Worm (Caenorhabditis elegans) whole organism, L2 larva: ENCODE measurements around the gene feh-1.
A peak's percentile ranks its signal among the peaks of the same experiment; 100 is the strongest.

Experiments
- C34F6.9 ChIP-seq: fragments of 150-350 bp; optimal IDR thresholded peaks from 2 replicates; lab custom pipeline; 2014; ENCODE audit warnings: missing biosample characterization, missing genetic modification characterization
- F13H6.1 ChIP-seq: sonication (generic microtip); optimal IDR thresholded peaks from 2 replicates; lab custom pipeline; 2016; ENCODE audit warnings: missing genetic modification characterization, missing compliant biosample characterization
- R02D3.7 ChIP-seq: fragments of 150-350 bp; optimal IDR thresholded peaks from 2 replicates; lab custom pipeline; 2014; ENCODE audit warnings: missing biosample characterization, missing genetic modification characterization
- Y55F3AM.14 ChIP-seq: fragments of 200-800 bp; sonication (Bioruptor generic); optimal IDR thresholded peaks from 2 replicates; lab custom pipeline; 2018; ENCODE audit warnings: mild to moderate bottlenecking, missing genetic modification characterization, missing compliant biosample characterization
- ZK546.5 ChIP-seq: sonication (generic microtip); optimal IDR thresholded peaks from 2 replicates; lab custom pipeline; 2017; ENCODE audit warnings: missing biosample characterization, missing genetic modification characterization
- alr-1 ChIP-seq: fragments of 150-350 bp; optimal IDR thresholded peaks from 2 replicates; lab custom pipeline; 2014; ENCODE audit warnings: missing biosample characterization, missing genetic modification characterization
- aly-2 ChIP-seq: fragments of 150-350 bp; optimal IDR thresholded peaks from 2 replicates; lab custom pipeline; 2014; ENCODE audit warnings: missing biosample characterization, missing genetic modification characterization
- ama-1 ChIP-seq: fragments of 150-350 bp; optimal IDR thresholded peaks from 2 replicates; lab custom pipeline; 2018; ENCODE audit warnings: inconsistent platforms
- blmp-1 ChIP-seq: sonication (generic microtip); optimal IDR thresholded peaks from 2 replicates; lab custom pipeline; 2017; ENCODE audit warnings: missing genetic modification characterization, mild to moderate bottlenecking, missing compliant biosample characterization, antibody characterized with exemption, moderate library complexity; ENCODE audit not compliant: insufficient read depth
- ceh-16 ChIP-seq: fragments of 150-350 bp; optimal IDR thresholded peaks from 2 replicates; lab custom pipeline; 2014; ENCODE audit warnings: missing biosample characterization, missing genetic modification characterization
- ceh-82 ChIP-seq: fragments of 150-350 bp; optimal IDR thresholded peaks from 2 replicates; lab custom pipeline; 2014; ENCODE audit warnings: missing biosample characterization, missing genetic modification characterization
- crh-2 ChIP-seq: sonication (generic microtip); optimal IDR thresholded peaks from 2 replicates; lab custom pipeline; 2017; ENCODE audit warnings: missing biosample characterization, missing genetic modification characterization
- dmd-4 ChIP-seq: sonication (generic microtip); optimal IDR thresholded peaks from 2 replicates; lab custom pipeline; 2017; ENCODE audit warnings: missing biosample characterization, missing genetic modification characterization
- egl-27 ChIP-seq: sonication (generic microtip); optimal IDR thresholded peaks from 3 replicates; lab custom pipeline; 2017; ENCODE audit warnings: missing biosample characterization, missing genetic modification reagents, missing genetic modification characterization
- elt-1 ChIP-seq: fragments of 150-350 bp; optimal IDR thresholded peaks from 2 replicates; lab custom pipeline; 2014; ENCODE audit warnings: missing biosample characterization, missing genetic modification characterization
- elt-3 ChIP-seq: sonication (generic microtip); optimal IDR thresholded peaks from 2 replicates; lab custom pipeline; 2017; ENCODE audit warnings: missing biosample characterization, missing genetic modification characterization
- fos-1 ChIP-seq: fragments of 150-350 bp; optimal IDR thresholded peaks from 2 replicates; lab custom pipeline; 2014; ENCODE audit warnings: missing biosample characterization, missing genetic modification characterization
- gmeb-1 ChIP-seq: fragments of 150-350 bp; optimal IDR thresholded peaks from 2 replicates; lab custom pipeline; 2014; ENCODE audit warnings: missing biosample characterization, missing genetic modification characterization
- lin-11 ChIP-seq: fragments of 150-350 bp; sonication (generic microtip); optimal IDR thresholded peaks from 2 replicates; lab custom pipeline; 2014; ENCODE audit warnings: missing biosample characterization, missing genetic modification characterization, inconsistent platforms, mixed read lengths
- lin-13 ChIP-seq: fragments of 150-350 bp; optimal IDR thresholded peaks from 2 replicates; lab custom pipeline; 2014; ENCODE audit warnings: missing biosample characterization, missing genetic modification reagents, missing genetic modification characterization
- lin-39 ChIP-seq: fragments of 150-350 bp; optimal IDR thresholded peaks from 2 replicates; lab custom pipeline; 2014; ENCODE audit warnings: missing biosample characterization, missing genetic modification reagents, missing genetic modification characterization
- lsy-2 ChIP-seq, 2 experiments: fragments of 150-350 bp in 1 of 2; sonication (generic microtip) in 1 of 2; optimal IDR thresholded peaks; 2 replicates each; lab custom pipeline; 2014 to 2017; ENCODE audit warnings: missing biosample characterization in 2 of 2, missing genetic modification characterization in 2 of 2
- mab-5 ChIP-seq: fragments of 150-350 bp; optimal IDR thresholded peaks from 2 replicates; lab custom pipeline; 2014; ENCODE audit warnings: missing biosample characterization, missing genetic modification characterization
- mbf-1 ChIP-seq: sonication (generic microtip); optimal IDR thresholded peaks from 2 replicates; lab custom pipeline; 2017; ENCODE audit warnings: missing biosample characterization, missing genetic modification characterization
- mdl-1 ChIP-seq, 2 experiments: fragments of 150-350 bp in 1 of 2; sonication (generic microtip) in 1 of 2; optimal IDR thresholded peaks; 2 replicates each; lab custom pipeline; 2017; ENCODE audit warnings: missing biosample characterization in 2 of 2, missing genetic modification characterization in 2 of 2
- nhr-10 ChIP-seq: sonication (generic microtip); optimal IDR thresholded peaks from 2 replicates; lab custom pipeline; 2017; ENCODE audit warnings: missing biosample characterization, missing genetic modification characterization
- nhr-11 ChIP-seq: fragments of 150-350 bp; optimal IDR thresholded peaks from 2 replicates; lab custom pipeline; 2014; ENCODE audit warnings: missing biosample characterization, missing genetic modification characterization
- nhr-12 ChIP-seq: fragments of 150-350 bp; optimal IDR thresholded peaks from 2 replicates; lab custom pipeline; 2014; ENCODE audit warnings: missing biosample characterization, missing genetic modification characterization
- nhr-129 ChIP-seq: fragments of 150-350 bp; optimal IDR thresholded peaks from 2 replicates; lab custom pipeline; 2014; ENCODE audit warnings: missing biosample characterization, missing genetic modification characterization
- nhr-21 ChIP-seq: fragments of 150-350 bp; optimal IDR thresholded peaks from 2 replicates; lab custom pipeline; 2014; ENCODE audit warnings: missing biosample characterization, missing genetic modification characterization
- nhr-23 ChIP-seq: fragments of 150-350 bp; optimal IDR thresholded peaks from 2 replicates; lab custom pipeline; 2014; ENCODE audit warnings: missing biosample characterization, missing genetic modification reagents, missing genetic modification characterization
- nhr-237 ChIP-seq: fragments of 150-350 bp; optimal IDR thresholded peaks from 2 replicates; lab custom pipeline; 2014; ENCODE audit warnings: missing biosample characterization, missing genetic modification characterization
- nhr-25 ChIP-seq: fragments of 150-350 bp; sonication (generic microtip); optimal IDR thresholded peaks from 3 replicates; lab custom pipeline; 2014; ENCODE audit warnings: missing biosample characterization, missing genetic modification characterization
- nhr-6 ChIP-seq: fragments of 150-350 bp; optimal IDR thresholded peaks from 2 replicates; lab custom pipeline; 2014; ENCODE audit warnings: missing biosample characterization, missing genetic modification characterization
- nhr-77 ChIP-seq: fragments of 150-350 bp; optimal IDR thresholded peaks from 2 replicates; lab custom pipeline; 2014; ENCODE audit warnings: missing biosample characterization, missing genetic modification characterization
- peb-1 ChIP-seq: fragments of 150-350 bp; optimal IDR thresholded peaks from 2 replicates; lab custom pipeline; 2014; ENCODE audit warnings: missing biosample characterization, missing genetic modification characterization
- sem-4 ChIP-seq: fragments of 150-350 bp; optimal IDR thresholded peaks from 2 replicates; lab custom pipeline; 2014; ENCODE audit warnings: missing biosample characterization, missing genetic modification reagents, missing genetic modification characterization
- skn-1 ChIP-seq: sonication (generic microtip); optimal IDR thresholded peaks from 2 replicates; lab custom pipeline; 2017; ENCODE audit warnings: missing biosample characterization, missing genetic modification characterization
- sma-3 ChIP-seq: sonication (generic microtip); optimal IDR thresholded peaks from 2 replicates; lab custom pipeline; 2016; ENCODE audit warnings: missing genetic modification reagents, missing genetic modification characterization, missing compliant biosample characterization
- sma-9 ChIP-seq, 2 experiments: fragments of 150-350 bp in 1 of 2; sonication (generic microtip) in 1 of 2; optimal IDR thresholded peaks; 2 replicates each; lab custom pipeline; 2014 to 2016; ENCODE audit warnings: missing genetic modification characterization in 2 of 2, mild to moderate bottlenecking in 1 of 2, missing biosample characterization in 1 of 2, missing compliant biosample characterization in 1 of 2, missing genetic modification reagents in 1 of 2, moderate library complexity in 1 of 2
- snpc-4 ChIP-seq: fragments of 150-350 bp; optimal IDR thresholded peaks from 2 replicates; lab custom pipeline; 2014; ENCODE audit warnings: missing biosample characterization, missing genetic modification characterization
- unc-39 ChIP-seq: fragments of 150-350 bp; optimal IDR thresholded peaks from 2 replicates; lab custom pipeline; 2014; ENCODE audit warnings: missing biosample characterization, missing genetic modification characterization
- unc-55 ChIP-seq: fragments of 150-350 bp; sonication (generic microtip); optimal IDR thresholded peaks from 3 replicates; lab custom pipeline; 2014; ENCODE audit warnings: missing biosample characterization, missing genetic modification reagents, missing genetic modification characterization
- unc-62 ChIP-seq: fragments of 150-350 bp; optimal IDR thresholded peaks from 2 replicates; lab custom pipeline; 2014; ENCODE audit warnings: missing biosample characterization, missing genetic modification reagents, missing genetic modification characterization
- zag-1 ChIP-seq: fragments of 150-350 bp; optimal IDR thresholded peaks from 2 replicates; lab custom pipeline; 2014; ENCODE audit warnings: missing biosample characterization, missing genetic modification characterization
- ztf-1 ChIP-seq: fragments of 200-800 bp; sonication (Bioruptor generic); conservative IDR thresholded peaks from 2 replicates; pipeline ENCODE4 v1.3.6; 2022; ENCODE audit warnings: missing genetic modification characterization, missing compliant biosample characterization
- ztf-11 ChIP-seq: sonication (generic microtip); optimal IDR thresholded peaks from 2 replicates; lab custom pipeline; 2017; ENCODE audit warnings: missing biosample characterization, missing genetic modification characterization
- ztf-4 ChIP-seq: fragments of 150-350 bp; optimal IDR thresholded peaks from 2 replicates; lab custom pipeline; 2014; ENCODE audit warnings: missing biosample characterization, missing genetic modification characterization

Gene feh-1

ce11 chrIII:2528621-2529113 lies 21.1 kb upstream of the feh-1 start, which contains the start of the genes Y54F10AM.15, rbc-2 and ndua-8:
TSS of gene Y54F10AM.15 (minus strand) at chrIII:2528679.
TSS of gene rbc-2 (minus strand) at chrIII:2528689.
TSS of gene ndua-8 (plus strand) at chrIII:2529063.
- TF ChIP-seq egl-27 (tag; lab: Kevin White, UChicago) (peak; percentile 85), ceh-82 (peak; percentile 79), nhr-129 (tag; lab: Kevin White, UChicago) (peak; percentile 84), unc-62 (GFP tag; lab: Kevin White, UChicago) (no peak), C34F6.9 (tag; lab: Kevin White, UChicago) (peak; percentile 97), snpc-4 (peak; percentile 76), ama-1 (lab: Kevin White, UChicago) (no peak), nhr-12 (no peak), alr-1 (tag; lab: Kevin White, UChicago) (no peak), nhr-237 (tag; lab: Kevin White, UChicago) (no peak), mab-5 (tag; lab: Kevin White, UChicago) (peak; percentile 92), peb-1 (tag; lab: Kevin White, UChicago) (no peak), dmd-4 (tag; lab: Kevin White, UChicago) (peak; percentile 17), lin-13 (GFP tag; lab: Kevin White, UChicago) (peak; percentile 96), aly-2 (tag; lab: Kevin White, UChicago) (no peak), Y55F3AM.14 (GFP tag; lab: Kevin White, UChicago) (peak; percentile 10), skn-1 (tag; lab: Kevin White, UChicago) (peak; percentile 27), elt-3 (tag; lab: Kevin White, UChicago) (no peak), nhr-77 (tag; lab: Kevin White, UChicago) (peak; percentile 54), fos-1 (peak; percentile 72), unc-55 (GFP tag; lab: Kevin White, UChicago) (peak; percentile 99), mbf-1 (tag; lab: Kevin White, UChicago) (no peak), lin-39 (tag; lab: Kevin White, UChicago) (no peak), gmeb-1 (tag; lab: Kevin White, UChicago) (peak; percentile 91), F13H6.1 (peak; percentile 87), elt-1 (tag; lab: Kevin White, UChicago) (no peak), sem-4 (tag; lab: Kevin White, UChicago) (peak; percentile 77), nhr-23 (tag; lab: Kevin White, UChicago) (no peak), R02D3.7 (tag; lab: Kevin White, UChicago) (peak; percentile 99), nhr-21 (peak; percentile 89), nhr-6 (peak; percentile 84), sma-3 (peak; percentile 92), blmp-1 (peak; percentile 54), lin-11 (tag; lab: Kevin White, UChicago) (peak; percentile 79), ztf-4 (tag; lab: Kevin White, UChicago) (peak; percentile 88), sma-9 (GFP tag; optimal IDR thresholded peaks at IDR 0.05; lab: Kevin White, UChicago) (no peak), sma-9 (tag; optimal IDR thresholded peaks at IDR 0.05; lab: Kevin White, UChicago) (no peak), nhr-10 (tag; lab: Kevin White, UChicago) (no peak), crh-2 (tag; lab: Kevin White, UChicago) (peak; percentile 99), ceh-16 (tag; lab: Kevin White, UChicago) (peak; percentile 19), mdl-1 (tag; optimal IDR thresholded peaks at IDR 0.05; lab: Kevin White, UChicago) (peak in 1 of 2 experiments; percentile 62), ztf-1 (GFP tag; lab: Robert Waterston, UW) (no peak), ZK546.5 (peak; percentile 67), ztf-11 (no peak), unc-39 (tag; lab: Kevin White, UChicago) (no peak), lsy-2 (tag; optimal IDR thresholded peaks at IDR 0.05; lab: Kevin White, UChicago) (peak; percentile 90 to 97), nhr-25 (tag; lab: Kevin White, UChicago) (peak; percentile 92), nhr-11 (no peak), zag-1 (tag; lab: Kevin White, UChicago) (peak; percentile 69)
